Fruit fly (Drosophila melanogaster): ENCODE results near the gene CG12301.
A peak's percentile ranks its signal among the peaks of the same experiment; 100 is the strongest.

The CG12301 gene

DNA sequence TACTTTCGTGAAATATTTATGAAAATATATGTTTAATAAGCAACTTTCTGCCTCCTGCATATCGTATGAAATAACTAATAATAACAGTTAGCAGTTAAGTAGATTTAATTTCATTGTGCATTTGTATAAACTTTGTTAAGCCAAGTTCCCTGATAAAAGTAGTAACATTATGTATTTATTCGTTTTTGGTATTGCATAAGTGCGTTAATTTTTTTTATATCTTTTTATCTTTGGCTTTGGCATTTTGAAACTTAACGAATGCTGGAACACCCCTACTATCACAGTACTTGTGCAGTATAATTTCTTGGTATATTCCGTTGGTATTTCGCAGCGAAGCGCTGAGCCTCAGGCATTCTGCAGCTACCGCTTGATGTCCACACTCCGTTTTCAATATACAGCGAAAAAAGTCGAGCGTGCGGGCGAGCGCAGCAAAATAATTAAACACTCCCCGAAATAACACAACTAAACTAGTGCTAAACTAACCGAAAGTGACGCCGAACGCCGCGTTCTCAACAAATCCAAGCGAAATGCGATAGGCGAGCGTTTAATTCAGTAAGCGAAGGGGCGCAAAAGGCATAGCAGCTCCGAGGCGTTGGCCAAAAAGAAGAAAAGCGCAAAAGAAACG lies 8.0 kb downstream of the CG12301 start, which contains the start of gene RhoGAP71E (continued):
- TF ChIP-seq achi (GFP tag; optimal IDR thresholded peaks at IDR 0.05) (no peak), CG16779 (tag; optimal IDR thresholded peaks at IDR 0.05) (peak; percentile 54), CG6854 (GFP tag; optimal IDR thresholded peaks at IDR 0.05) (peak; percentile 77), dsx (GFP tag; optimal IDR thresholded peaks at IDR 0.05; ENCODE audit: poor library complexity, severe bottlenecking) (peak; percentile 43), Sox102F (GFP tag; optimal IDR thresholded peaks at IDR 0.05) (peak; percentile 22), cyc (GFP tag; optimal IDR thresholded peaks at IDR 0.05) (peak; percentile 16), Lpt (GFP tag; optimal IDR thresholded peaks at IDR 0.05) (no peak), spab (GFP tag; optimal IDR thresholded peaks at IDR 0.05) (no peak), ss (GFP tag; optimal IDR thresholded peaks at IDR 0.05) (peak in 1 of 2 experiments; percentile 58), Eip78C (GFP tag) (peak; percentile 67), Sox14 (GFP tag; optimal IDR thresholded peaks at IDR 0.05) (peak; percentile 33)

DNA sequence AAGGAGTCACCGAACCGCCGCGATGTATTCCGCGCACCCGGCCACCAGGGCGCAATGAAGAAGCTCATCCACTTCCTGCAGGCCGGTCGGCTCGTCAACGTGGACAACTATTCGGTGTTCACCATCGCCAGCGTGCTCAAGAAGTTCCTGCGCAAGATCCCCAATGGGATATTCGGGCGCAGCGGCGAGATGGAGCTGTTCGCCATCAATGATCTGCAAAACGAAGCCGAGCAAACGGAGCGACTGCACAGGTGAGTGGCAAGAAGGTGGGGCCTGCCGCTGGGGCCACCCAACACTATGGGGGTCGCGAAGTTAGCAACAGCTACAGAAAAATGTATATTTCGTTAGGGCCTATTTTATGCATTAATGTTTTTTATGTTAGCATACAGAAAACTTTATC lies 9.1 kb downstream of the CG12301 start:
- no peak for TF ChIP-seq CG4318 (GFP tag; optimal IDR thresholded peaks at IDR 0.05)
- TF ChIP-seq fkh (GFP tag; optimal IDR thresholded peaks at IDR 0.05): no peak
- TF ChIP-seq Eip78C (GFP tag): no peak
- peak; percentile 32; the same call in 1 of the 3 replicates for TF ChIP-seq eg (GFP tag; IDR thresholded peaks at IDR 0.05)
- TF ChIP-seq CG1621 (tag; optimal IDR thresholded peaks at IDR 0.05): no peak
- no peak for TF ChIP-seq lz (GFP tag; optimal IDR thresholded peaks at IDR 0.05)
- no peak for TF ChIP-seq pdm3 (GFP tag; optimal IDR thresholded peaks at IDR 0.05)
- peak; percentile 21 for TF ChIP-seq OdsH (GFP tag; optimal IDR thresholded peaks at IDR 0.05)
- TF ChIP-seq CG6854 (GFP tag; optimal IDR thresholded peaks at IDR 0.05): no peak
- peak; percentile 25; the same call in 1 of the 3 replicates for TF ChIP-seq CG6163 (GFP tag; IDR thresholded peaks at IDR 0.05)
- TF ChIP-seq CG32006 (GFP tag; optimal IDR thresholded peaks at IDR 0.05): peak; percentile 32
- peak; percentile 3 for TF ChIP-seq Hr4 (GFP tag; optimal IDR thresholded peaks at IDR 0.05)
- no peak for TF ChIP-seq Gug (GFP tag; IDR thresholded peaks at IDR 0.05)
- TF ChIP-seq CG6808 (GFP tag; optimal IDR thresholded peaks at IDR 0.05): no peak
- no peak for TF ChIP-seq CG9139 (GFP tag; optimal IDR thresholded peaks at IDR 0.05)
- no peak for TF ChIP-seq CG6792 (GFP tag; optimal IDR thresholded peaks at IDR 0.05)
- no peak for TF ChIP-seq CG15336 (GFP tag; IDR thresholded peaks at IDR 0.05)

DNA sequence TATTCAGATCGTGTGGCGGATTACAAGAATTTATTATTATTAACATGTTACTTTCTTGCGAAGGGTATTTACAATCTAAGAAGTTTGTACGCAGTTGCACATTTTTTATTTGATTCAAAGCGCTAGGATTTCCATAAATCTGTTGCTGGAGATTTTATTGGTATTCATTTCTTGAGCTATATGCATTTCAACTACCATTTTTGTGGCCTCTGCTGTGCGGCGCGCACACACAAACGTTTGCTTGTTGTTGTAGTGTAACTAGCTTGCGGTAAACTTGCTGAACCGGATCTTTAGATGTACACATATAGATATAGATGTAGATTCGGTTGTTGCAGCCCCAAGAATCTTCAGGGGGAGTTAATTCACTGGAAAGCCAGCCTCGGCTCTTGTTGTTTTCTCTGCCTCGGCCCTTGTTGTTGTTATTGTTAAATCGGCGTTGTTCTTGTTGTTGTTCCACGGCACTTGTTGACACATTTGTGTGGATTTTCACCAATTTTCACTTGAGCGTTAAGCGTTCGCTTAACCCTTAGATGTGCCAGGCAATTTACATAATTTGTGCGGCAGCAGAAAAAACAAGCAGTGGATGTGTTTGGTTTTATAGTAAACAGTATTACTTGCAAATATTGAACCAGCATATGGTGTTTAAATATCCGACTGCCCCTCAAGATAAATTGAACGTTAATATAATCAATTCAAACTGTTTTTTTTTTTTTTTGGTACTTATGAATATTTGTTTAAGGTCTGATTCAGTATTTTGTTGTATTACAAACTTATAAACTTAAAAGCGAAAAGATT lies 10.4 kb downstream of the CG12301 start:
- TF ChIP-seq fd59A (GFP tag; optimal IDR thresholded peaks at IDR 0.05) (peak; percentile 2), Eip75B (GFP tag; optimal IDR thresholded peaks at IDR 0.05) (peak; percentile 0), Met (GFP tag; optimal IDR thresholded peaks at IDR 0.05) (no peak), CG32006 (GFP tag; optimal IDR thresholded peaks at IDR 0.05) (peak; percentile 19), Hr4 (GFP tag; optimal IDR thresholded peaks at IDR 0.05) (peak; percentile 18), CG15336 (GFP tag; IDR thresholded peaks at IDR 0.05) (peak; percentile 39; the same call in 1 of the 2 replicates), pdm3 (GFP tag; optimal IDR thresholded peaks at IDR 0.05) (peak; percentile 13), eg (GFP tag; IDR thresholded peaks at IDR 0.05) (peak; percentile 52; the same call in 2 of the 3 replicates), net (GFP tag; optimal IDR thresholded peaks at IDR 0.05) (no peak), CG11762 (GFP tag; optimal IDR thresholded peaks at IDR 0.05; ENCODE audit: insufficient read depth) (no peak), CG3032 (tag; optimal IDR thresholded peaks at IDR 0.05) (peak; percentile 7), CG8119 (GFP tag; IDR thresholded peaks at IDR 0.05) (peak; percentile 18; the same call in 1 of the 3 replicates), Eip93F (GFP tag; optimal IDR thresholded peaks at IDR 0.05) (no peak), fkh (GFP tag; optimal IDR thresholded peaks at IDR 0.05) (peak; percentile 86), acj6 (GFP tag; optimal IDR thresholded peaks at IDR 0.05) (peak; percentile 9), OdsH (GFP tag; optimal IDR thresholded peaks at IDR 0.05) (peak; percentile 3), Eip78C (GFP tag) (peak; percentile 45)

All from whole organism, prepupa.